Worm (Caenorhabditis elegans) whole organism, mixed stage, embryonic: ENCODE measurements around the gene C45B11.8.
A peak's percentile ranks its signal among the peaks of the same experiment; 100 is the strongest.

Experiments
- M03D4.4 ChIP-seq: sonication (generic microtip); optimal IDR thresholded peaks from 2 replicates; lab custom pipeline; 2017; ENCODE audit warnings: mild to moderate bottlenecking, missing genetic modification characterization, missing compliant biosample characterization
- bed-3 ChIP-seq: fragments of 200-800 bp; sonication (Bioruptor generic); optimal IDR thresholded peaks from 3 replicates; lab custom pipeline; 2018; ENCODE audit warnings: mild to moderate bottlenecking, missing genetic modification characterization, moderate library complexity, missing compliant biosample characterization
- ceh-39 ChIP-seq: fragments of 150-350 bp; optimal IDR thresholded peaks from 2 replicates; lab custom pipeline; 2014; ENCODE audit warnings: missing biosample characterization, missing genetic modification characterization
- ceh-43 ChIP-seq: fragments of 200-800 bp; sonication (Bioruptor generic); optimal IDR thresholded peaks from 2 replicates; lab custom pipeline; 2018; ENCODE audit warnings: mild to moderate bottlenecking, missing genetic modification characterization, moderate library complexity, missing compliant biosample characterization
- cnd-1 ChIP-seq: fragments of 200-800 bp; sonication (Bioruptor generic); optimal IDR thresholded peaks from 2 replicates; lab custom pipeline; 2018; ENCODE audit warnings: mild to moderate bottlenecking, missing genetic modification characterization, missing compliant biosample characterization
- elt-1 ChIP-seq: sonication (generic microtip); optimal IDR thresholded peaks from 2 replicates; lab custom pipeline; 2017; ENCODE audit warnings: missing genetic modification characterization, mild to moderate bottlenecking, missing compliant biosample characterization, antibody characterized with exemption, moderate library complexity, borderline replicate concordance; ENCODE audit not compliant: insufficient read depth
- elt-3 ChIP-seq: fragments of 150-350 bp; optimal IDR thresholded peaks from 2 replicates; lab custom pipeline; 2014; ENCODE audit warnings: missing biosample characterization, missing genetic modification characterization
- flh-1 ChIP-seq: fragments of 200-800 bp; sonication (Bioruptor generic); optimal IDR thresholded peaks from 2 replicates; lab custom pipeline; 2018; ENCODE audit warnings: mild to moderate bottlenecking, missing genetic modification characterization, moderate library complexity, missing compliant biosample characterization
- ham-2 ChIP-seq: fragments of 200-800 bp; sonication (Bioruptor generic); optimal IDR thresholded peaks from 2 replicates; lab custom pipeline; 2018; ENCODE audit warnings: mild to moderate bottlenecking, missing genetic modification characterization, missing compliant biosample characterization
- hlh-1 ChIP-seq: fragments of 150-350 bp; optimal IDR thresholded peaks from 2 replicates; lab custom pipeline; 2014; ENCODE audit warnings: missing biosample characterization, missing genetic modification reagents, missing genetic modification characterization
- lin-32 ChIP-seq: fragments of 200-800 bp; sonication (Bioruptor generic); optimal IDR thresholded peaks from 2 replicates; lab custom pipeline; 2018; ENCODE audit warnings: mild to moderate bottlenecking, missing genetic modification characterization, missing compliant biosample characterization
- lsy-2 ChIP-seq: fragments of 150-350 bp; optimal IDR thresholded peaks from 2 replicates; lab custom pipeline; 2014; ENCODE audit warnings: missing biosample characterization, missing genetic modification characterization
- mab-5 ChIP-seq: fragments of 150-350 bp; optimal IDR thresholded peaks from 2 replicates; lab custom pipeline; 2014; ENCODE audit warnings: missing biosample characterization, missing genetic modification characterization
- mep-1 ChIP-seq: fragments of 150-350 bp; optimal IDR thresholded peaks from 2 replicates; lab custom pipeline; 2017; ENCODE audit warnings: missing biosample characterization, missing genetic modification reagents, missing genetic modification characterization, inconsistent platforms
- mls-2 ChIP-seq: sonication (generic microtip); optimal IDR thresholded peaks from 2 replicates; lab custom pipeline; 2016; ENCODE audit warnings: mild to moderate bottlenecking, missing genetic modification characterization, moderate library complexity, missing compliant biosample characterization
- nhr-12 ChIP-seq: fragments of 150-350 bp; optimal IDR thresholded peaks from 2 replicates; lab custom pipeline; 2014; ENCODE audit warnings: missing biosample characterization, missing genetic modification characterization
- nhr-2 ChIP-seq: fragments of 150-350 bp; optimal IDR thresholded peaks from 2 replicates; lab custom pipeline; 2014; ENCODE audit warnings: missing biosample characterization, missing genetic modification characterization
- nhr-237 ChIP-seq: fragments of 150-350 bp; optimal IDR thresholded peaks from 2 replicates; lab custom pipeline; 2014; ENCODE audit warnings: missing biosample characterization, missing genetic modification characterization
- nhr-28 ChIP-seq: fragments of 150-350 bp; optimal IDR thresholded peaks from 2 replicates; lab custom pipeline; 2014; ENCODE audit warnings: missing biosample characterization, missing genetic modification characterization
- pha-4 ChIP-seq: fragments of 150-350 bp; optimal IDR thresholded peaks from 2 replicates; lab custom pipeline; 2018; ENCODE audit warnings: missing biosample characterization, missing genetic modification reagents, missing genetic modification characterization
- sem-2 ChIP-seq: fragments of 200-800 bp; sonication (Bioruptor generic); optimal IDR thresholded peaks from 2 replicates; lab custom pipeline; 2018; ENCODE audit warnings: mild to moderate bottlenecking, missing genetic modification characterization, missing compliant biosample characterization
- snpc-4 ChIP-seq: fragments of 150-350 bp; optimal IDR thresholded peaks from 2 replicates; lab custom pipeline; 2014; ENCODE audit warnings: missing biosample characterization, missing genetic modification characterization
- sptf-1 ChIP-seq: sonication (generic microtip); optimal IDR thresholded peaks from 2 replicates; lab custom pipeline; 2017; ENCODE audit warnings: mild to moderate bottlenecking, missing genetic modification characterization, moderate library complexity, missing compliant biosample characterization
- tbx-8 ChIP-seq: fragments of 200-800 bp; sonication (Bioruptor generic); optimal IDR thresholded peaks from 2 replicates; lab custom pipeline; 2018; ENCODE audit warnings: mild to moderate bottlenecking, missing genetic modification characterization, moderate library complexity, missing compliant biosample characterization
- unc-39 ChIP-seq: fragments of 150-350 bp; optimal IDR thresholded peaks from 2 replicates; lab custom pipeline; 2014; ENCODE audit warnings: missing biosample characterization, missing genetic modification characterization
- unc-62 ChIP-seq: fragments of 150-350 bp; optimal IDR thresholded peaks from 2 replicates; lab custom pipeline; 2014; ENCODE audit warnings: missing biosample characterization, missing genetic modification reagents, missing genetic modification characterization
- zip-8 ChIP-seq: fragments of 150-350 bp; optimal IDR thresholded peaks from 2 replicates; lab custom pipeline; 2014; ENCODE audit warnings: missing biosample characterization, missing genetic modification characterization

The C45B11.8 gene

ce11 chrV:11040020-11040419 lies 553 bp upstream of the C45B11.8 start, which contains the start of gene C45B11.9:
C45B11.9 (plus strand) TSS chrV:11040320.
- no peak for TF ChIP-seq cnd-1
- TF ChIP-seq snpc-4 (tag; lab: Kevin White, UChicago), result no peak
- no peak for TF ChIP-seq hlh-1 (tag; lab: Kevin White, UChicago)
- no peak for TF ChIP-seq mep-1 (tag; lab: Kevin White, UChicago)
- TF ChIP-seq, all 35 proteins: peak for 0

ce11 chrV:11041499-11041898 lies 926 bp downstream of the C45B11.8 start, which contains the start of gene C45B11.5:
C45B11.5 (plus strand) TSS chrV:11041799.
- no peak for TF ChIP-seq hlh-1 (tag; lab: Kevin White, UChicago)
- TF ChIP-seq bed-3 (GFP tag; lab: Kevin White, UChicago), result no peak
- no peak for TF ChIP-seq mep-1 (tag; lab: Kevin White, UChicago)

ce11 chrV:11042538-11042937 lies 2.0 kb downstream of the C45B11.8 start, which contains the start of gene C45B11.2:
C45B11.2 (plus strand) TSS chrV:11042710.
- TF ChIP-seq mab-5, result no peak
- TF ChIP-seq zip-8 (tag; lab: Kevin White, UChicago), result no peak
- TF ChIP-seq hlh-1 (tag; lab: Kevin White, UChicago), result no peak
- no peak for TF ChIP-seq nhr-28 (tag; lab: Kevin White, UChicago)

- TF ChIP-seq ceh-39 (tag; lab: Kevin White, UChicago) (no peak), nhr-2 (tag; lab: Kevin White, UChicago) (peak; percentile 28)
- TF ChIP-seq, all 35 proteins: peak for 1
These were observed 3.2 kb downstream of the C45B11.8 start, which contains the start of gene C45B11.6 for ce11 chrV:11043767-11044166. C45B11.6 (plus strand) TSS chrV:11044067.

- TF ChIP-seq nhr-2 (tag; lab: Kevin White, UChicago) (no peak), sem-2 (no peak), ceh-43 (GFP tag; lab: Kevin White, UChicago) (no peak), lsy-2 (tag; lab: Kevin White, UChicago) (no peak), sptf-1 (tag; lab: Kevin White, UChicago) (no peak), elt-1 (tag; lab: Kevin White, UChicago) (no peak), elt-3 (tag; lab: Kevin White, UChicago) (no peak), mls-2 (tag; lab: Kevin White, UChicago) (no peak), nhr-12 (tag; lab: Kevin White, UChicago) (no peak), ham-2 (GFP tag; lab: Kevin White, UChicago) (no peak), nhr-237 (tag; lab: Kevin White, UChicago) (no peak), tbx-8 (no peak), unc-62 (no peak)
These were observed 6.2 kb downstream of the C45B11.8 start, which contains the start of gene dhs-18 for ce11 chrV:11046730-11047129. dhs-18 (minus strand) TSS chrV:11046833.

- TF ChIP-seq ceh-43 (GFP tag; lab: Kevin White, UChicago), result no peak
- TF ChIP-seq pha-4 (tag; lab: Kevin White, UChicago), result no peak
- TF ChIP-seq unc-62, result no peak
- no peak for TF ChIP-seq bed-3 (GFP tag; lab: Kevin White, UChicago)
- no peak for TF ChIP-seq unc-39 (tag; lab: Kevin White, UChicago)
- TF ChIP-seq snpc-4 (tag; lab: Kevin White, UChicago), result no peak
- TF ChIP-seq M03D4.4, result no peak
- no peak for TF ChIP-seq zip-8 (tag; lab: Kevin White, UChicago)
- TF ChIP-seq flh-1 (GFP tag; lab: Kevin White, UChicago), result no peak
- TF ChIP-seq elt-3 (tag; lab: Kevin White, UChicago), result no peak
- TF ChIP-seq ceh-39 (tag; lab: Kevin White, UChicago), result no peak
- TF ChIP-seq sptf-1 (tag; lab: Kevin White, UChicago), result no peak
- TF ChIP-seq nhr-28 (tag; lab: Kevin White, UChicago), result no peak
- no peak for TF ChIP-seq lin-32 (GFP tag; lab: Kevin White, UChicago)
- no peak for TF ChIP-seq elt-1 (tag; lab: Kevin White, UChicago)
These were observed 8.1 kb downstream of the C45B11.8 start, which contains the start of gene srh-74 for ce11 chrV:11048678-11049077. srh-74 (minus strand) TSS chrV:11048778.
